Worm (Caenorhabditis elegans): ENCODE measurements around the gene sgt-1.

- no peak for TF ChIP-seq W03F9.2 (tag; optimal IDR thresholded peaks at IDR 0.05)
- TF ChIP-seq dao-5 (tag; optimal IDR thresholded peaks at IDR 0.05) = no peak
- no peak for TF ChIP-seq him-1 (tag; optimal IDR thresholded peaks at IDR 0.05)
Measured at ce11 chrII:4884403-4884802, 19.2 kb downstream of the sgt-1 start.
